Worm (Caenorhabditis elegans): ENCODE results near the gene K11E4.1.
A peak's percentile ranks its signal among the peaks of the same experiment; 100 is the strongest.

Gene K11E4.1

ce11 chrX:13717053-13717671, 3.2 kb downstream of the K11E4.1 start, which contains the start of gene shc-3 (continued):
- TF ChIP-seq dpl-1 (GFP tag; optimal IDR thresholded peaks at IDR 0.05) (no peak), sea-2 (GFP tag; IDR thresholded peaks at IDR 0.05) (no peak), F55B11.4 (tag; optimal IDR thresholded peaks at IDR 0.05; ENCODE audit: borderline replicate concordance, insufficient read depth) (no peak), B0336.3 (GFP tag; IDR thresholded peaks at IDR 0.05) (no peak), bed-1 (GFP tag; IDR thresholded peaks at IDR 0.05) (no peak), F33H1.4 (GFP tag; IDR thresholded peaks at IDR 0.05) (no peak), tbp1 (GFP tag; optimal IDR thresholded peaks at IDR 0.05) (peak; percentile 92), hlh-26 (GFP tag; conservative IDR thresholded peaks at IDR 0.05) (no peak), ztf-18 (tag; optimal IDR thresholded peaks at IDR 0.05) (peak; percentile 16), mes-4 (tag; optimal IDR thresholded peaks at IDR 0.05) (no peak), hmg-1.2 (GFP tag; IDR thresholded peaks at IDR 0.05) (no peak; the same call in 1 of the 2 replicates), ceh-40 (GFP tag; IDR thresholded peaks at IDR 0.05) (no peak), F39B2.1 (GFP tag; IDR thresholded peaks at IDR 0.05) (no peak), snpc-4 (GFP tag; optimal IDR thresholded peaks at IDR 0.05) (no peak), snpc-4 (tag; optimal IDR thresholded peaks at IDR 0.05) (peak in 1 of 4 experiments; percentile 66), B0261.1 (tag; optimal IDR thresholded peaks at IDR 0.05) (peak; percentile 69), K12H6.12 (tag; optimal IDR thresholded peaks at IDR 0.05) (no peak), tbx-9 (tag; optimal IDR thresholded peaks at IDR 0.05; ENCODE audit: borderline replicate concordance) (no peak), cebp-1 (GFP tag; IDR thresholded peaks at IDR 0.05) (no peak), cebp-1 (tag; optimal IDR thresholded peaks at IDR 0.05) (no peak), ama-1 (optimal IDR thresholded peaks at IDR 0.05) (no peak), ama-1 (GFP tag; optimal IDR thresholded peaks at IDR 0.05) (no peak), T26A5.8 (tag; optimal IDR thresholded peaks at IDR 0.05) (no peak), F49E8.2 (tag; optimal IDR thresholded peaks at IDR 0.05; ENCODE audit: insufficient read depth) (no peak), egrh-3 (GFP tag; IDR thresholded peaks at IDR 0.05) (no peak), B0035.1 (tag; optimal IDR thresholded peaks at IDR 0.05) (no peak), pbrm-1 (GFP tag; IDR thresholded peaks at IDR 0.05) (0 out of 2 replicates have a peak, but pooled peaks have one; percentile 9), Y67H2A.10 (GFP tag; conservative IDR thresholded peaks at IDR 0.05) (no peak), lin-35 (GFP tag; optimal IDR thresholded peaks at IDR 0.05) (no peak), F23B12.7 (tag; optimal IDR thresholded peaks at IDR 0.05; ENCODE audit: insufficient read depth) (no peak)

ce11 chrX:13722821-13723220, 8.9 kb downstream of the K11E4.1 start, which contains the start of gene poml-1:
TSS of gene poml-1 (minus strand) at chrX:13722921.
- no peak for TF ChIP-seq B0019.2 (GFP tag; conservative IDR thresholded peaks at IDR 0.05)
- TF ChIP-seq ztf-28 (GFP tag; IDR thresholded peaks at IDR 0.05): no peak
- no peak for TF ChIP-seq zfh-2 (GFP tag; conservative IDR thresholded peaks at IDR 0.05)
- no peak for TF ChIP-seq ZK185.1 (tag; optimal IDR thresholded peaks at IDR 0.05; ENCODE audit: poor library complexity, severe bottlenecking)
- no peak for TF ChIP-seq pbrm-1 (GFP tag; IDR thresholded peaks at IDR 0.05)
- TF ChIP-seq tlf-1 (GFP tag; optimal IDR thresholded peaks at IDR 0.05): no peak
- no peak for TF ChIP-seq nfya-1 (tag; optimal IDR thresholded peaks at IDR 0.05; ENCODE audit: borderline replicate concordance, insufficient read depth)

- no peak for TF ChIP-seq madf-3 (GFP tag; IDR thresholded peaks at IDR 0.05)
- no peak for TF ChIP-seq nhr-120 (GFP tag; IDR thresholded peaks at IDR 0.05)
- TF ChIP-seq Y53G8AR.9 (GFP tag; conservative IDR thresholded peaks at IDR 0.05): no peak
- no peak for TF ChIP-seq B0336.3 (GFP tag; IDR thresholded peaks at IDR 0.05)
- no peak for TF ChIP-seq ztf-18 (tag; optimal IDR thresholded peaks at IDR 0.05)
- TF ChIP-seq lin-26 (GFP tag; IDR thresholded peaks at IDR 0.05): no peak
- TF ChIP-seq ztf-26 (tag; optimal IDR thresholded peaks at IDR 0.05): no peak
- TF ChIP-seq madf-10 (tag; optimal IDR thresholded peaks at IDR 0.05): no peak
- TF ChIP-seq madf-8 (GFP tag; conservative IDR thresholded peaks at IDR 0.05): no peak
- TF ChIP-seq ccch-3 (GFP tag; optimal IDR thresholded peaks at IDR 0.05): no peak
- no peak for TF ChIP-seq aptf-3 (GFP tag; IDR thresholded peaks at IDR 0.05)
- TF ChIP-seq hmg-20 (GFP tag; IDR thresholded peaks at IDR 0.05): no peak
- no peak for TF ChIP-seq ets-4 (GFP tag; optimal IDR thresholded peaks at IDR 0.05)
- TF ChIP-seq snpc-1.3 (tag; optimal IDR thresholded peaks at IDR 0.05; ENCODE audit: insufficient read depth): no peak
Observed at ce11 chrX:13724364-13724763, 10.4 kb downstream of the K11E4.1 start, which contains the start of gene K11E4.6. TSS of gene K11E4.6 (plus strand) at chrX:13724664.

Data from whole organism, young adult.